Fruit fly (Drosophila melanogaster) whole organism, embryonic: ENCODE results near the gene CG34295.

Experiments used
- Antp ChIP-seq: fragments of 200-800 bp; sonication (Bioruptor generic); optimal IDR thresholded peaks from 3 replicates; lab custom pipeline; 2016; ENCODE audit warnings: missing biosample characterization, missing genetic modification characterization
- B-H1 ChIP-seq: fragments of 200-800 bp; sonication (Bioruptor generic); IDR thresholded peaks from 3 replicates; pipeline ENCODE4 v1.3.6; 2022; ENCODE audit warnings: missing biosample characterization, missing genetic modification characterization
- BEAF-32 ChIP-seq: fragments of 200-800 bp; sonication (Bioruptor generic); optimal IDR thresholded peaks from 3 replicates; lab custom pipeline; 2017; ENCODE audit warnings: missing biosample characterization, missing genetic modification characterization, mild to moderate bottlenecking, moderate library complexity, missing genetic modification reagents
- CG10147 ChIP-seq: fragments of 200-800 bp; sonication (Bioruptor generic); optimal IDR thresholded peaks from 2 replicates; lab custom pipeline; 2019; ENCODE audit warnings: missing biosample characterization, mild to moderate bottlenecking, missing genetic modification characterization, moderate library complexity
- CG11560 ChIP-seq: fragments of 200-800 bp; sonication (Bioruptor generic); IDR thresholded peaks from 3 replicates; pipeline ENCODE4 v1.3.6; 2022; ENCODE audit warnings: missing biosample characterization, missing genetic modification characterization
- CG15011 ChIP-seq: fragments of 200-800 bp; sonication (Bioruptor generic); optimal IDR thresholded peaks from 3 replicates; lab custom pipeline; 2018; ENCODE audit warnings: missing biosample characterization, mild to moderate bottlenecking, missing genetic modification characterization
- CG15073 ChIP-seq: fragments of 200-800 bp; sonication (Bioruptor generic); optimal IDR thresholded peaks from 2 replicates; lab custom pipeline; 2016; ENCODE audit warnings: missing biosample characterization, missing genetic modification characterization
- CG15269 ChIP-seq: fragments of 200-800 bp; sonication (Bioruptor generic); optimal IDR thresholded peaks from 2 replicates; lab custom pipeline; 2018; ENCODE audit warnings: missing biosample characterization, mild to moderate bottlenecking, missing genetic modification characterization, moderate library complexity
- CG16813 ChIP-seq: fragments of 200-800 bp; sonication (Bioruptor generic); IDR thresholded peaks from 3 replicates; pipeline ENCODE4 v1.3.6; 2022; ENCODE audit warnings: missing biosample characterization, missing genetic modification characterization; ENCODE audit not compliant: partially characterized antibody
- CG17568 ChIP-seq: fragments of 200-800 bp; sonication (Bioruptor generic); optimal IDR thresholded peaks from 2 replicates; lab custom pipeline; 2018; ENCODE audit warnings: missing biosample characterization, mild to moderate bottlenecking, missing genetic modification characterization, moderate library complexity
- CG18619 ChIP-seq: fragments of 200-800 bp; sonication (Bioruptor generic); optimal IDR thresholded peaks from 3 replicates; lab custom pipeline; 2017; ENCODE audit warnings: missing biosample characterization, mild to moderate bottlenecking, missing genetic modification characterization
- CG2120 ChIP-seq: fragments of 200-800 bp; sonication (Bioruptor generic); optimal IDR thresholded peaks from 3 replicates; lab custom pipeline; 2016; ENCODE audit warnings: missing biosample characterization, missing genetic modification characterization
- CG32767 ChIP-seq: fragments of 200-800 bp; sonication (Bioruptor generic); IDR thresholded peaks from 2 replicates; pipeline ENCODE4 v1.3.6; 2022; ENCODE audit warnings: missing biosample characterization, missing genetic modification characterization
- CG42726 ChIP-seq: fragments of 200-800 bp; sonication (Bioruptor generic); IDR thresholded peaks from 2 replicates; pipeline ENCODE4 v1.3.6; 2022; ENCODE audit warnings: missing biosample characterization, missing genetic modification characterization; ENCODE audit not compliant: partially characterized antibody
- CG5180 ChIP-seq: fragments of 200-800 bp; sonication (Bioruptor generic); optimal IDR thresholded peaks from 3 replicates; lab custom pipeline; 2017; ENCODE audit warnings: missing biosample characterization, missing genetic modification characterization, mild to moderate bottlenecking, moderate library complexity, missing genetic modification reagents
- CG6689 ChIP-seq: fragments of 200-800 bp; sonication (Bioruptor generic); IDR thresholded peaks from 2 replicates; pipeline ENCODE4 v1.3.6; 2022; ENCODE audit warnings: missing biosample characterization, missing genetic modification characterization
- CG7963 ChIP-seq: fragments of 200-800 bp; sonication (Bioruptor generic); IDR thresholded peaks from 3 replicates; pipeline ENCODE4 v1.3.6; 2022; ENCODE audit warnings: missing biosample characterization, missing genetic modification characterization; ENCODE audit not compliant: partially characterized antibody
- Dad ChIP-seq: fragments of 200-800 bp; sonication (Bioruptor generic); optimal IDR thresholded peaks from 3 replicates; lab custom pipeline; 2016; ENCODE audit warnings: missing biosample characterization, missing genetic modification characterization
- Deaf1 ChIP-seq: fragments of 200-800 bp; optimal IDR thresholded peaks from 3 replicates; lab custom pipeline; 2019; ENCODE audit warnings: missing biosample characterization, mild to moderate bottlenecking, missing genetic modification characterization, moderate library complexity
- HLH4C ChIP-seq: fragments of 200-800 bp; sonication (Bioruptor generic); IDR thresholded peaks from 3 replicates; pipeline ENCODE4 v1.3.6; 2022; ENCODE audit warnings: missing biosample characterization, missing genetic modification characterization; ENCODE audit not compliant: partially characterized antibody
- Hr3 ChIP-seq: fragments of 200-800 bp; sonication (Bioruptor generic); optimal IDR thresholded peaks from 3 replicates; lab custom pipeline; 2016; ENCODE audit warnings: missing biosample characterization, missing genetic modification characterization
- Meics ChIP-seq: fragments of 200-800 bp; sonication (Bioruptor generic); optimal IDR thresholded peaks from 2 replicates; lab custom pipeline; 2017; ENCODE audit warnings: missing biosample characterization, mild to moderate bottlenecking, missing genetic modification characterization
- Ptx1 ChIP-seq: fragments of 200-800 bp; sonication (Bioruptor generic); IDR thresholded peaks from 2 replicates; pipeline ENCODE4 v1.3.6; 2022; ENCODE audit warnings: missing biosample characterization, missing genetic modification characterization
- Scr ChIP-seq: fragments of 200-800 bp; sonication (Bioruptor generic); IDR thresholded peaks from 2 replicates; pipeline ENCODE4 v1.3.6; 2022; ENCODE audit warnings: missing biosample characterization, missing genetic modification characterization; ENCODE audit not compliant: partially characterized antibody
- Sin3A ChIP-seq: fragments of >200 bp; optimal IDR thresholded peaks from 2 replicates; lab custom pipeline; 2018
- Sox100B ChIP-seq: fragments of 200-800 bp; sonication (Bioruptor generic); optimal IDR thresholded peaks from 3 replicates; lab custom pipeline; 2018; ENCODE audit warnings: missing biosample characterization, mild to moderate bottlenecking, missing genetic modification characterization
- Sox102F ChIP-seq: fragments of 200-800 bp; sonication (Bioruptor generic); optimal IDR thresholded peaks from 2 replicates; lab custom pipeline; 2018; ENCODE audit warnings: missing biosample characterization, mild to moderate bottlenecking, missing genetic modification characterization, moderate library complexity
- Spps ChIP-seq: fragments of 200-800 bp; sonication (Bioruptor generic); optimal IDR thresholded peaks from 2 replicates; lab custom pipeline; 2018; ENCODE audit warnings: missing biosample characterization, mild to moderate bottlenecking, missing genetic modification characterization
- Sry-δ ChIP-seq: fragments of 200-800 bp; sonication (Bioruptor generic); optimal IDR thresholded peaks from 2 replicates; lab custom pipeline; 2016; ENCODE audit warnings: missing biosample characterization, missing genetic modification characterization
- Trl ChIP-seq, 3 experiments: fragments of >200 bp in 2 of 3; fragments of 200-800 bp in 1 of 3; sonication (Bioruptor generic) in 1 of 3; optimal IDR thresholded peaks; 2 replicates in 1 of 3; 3 replicates in 2 of 3; lab custom pipeline; 2016 to 2017; ENCODE audit warnings: missing biosample characterization in 1 of 3, missing genetic modification characterization in 1 of 3
- chif ChIP-seq, 2 experiments: fragments of 200-800 bp; sonication (Bioruptor generic); optimal IDR thresholded peaks; 3 replicates each; lab custom pipeline; 2016; ENCODE audit warnings: missing biosample characterization in 2 of 2, missing genetic modification characterization in 2 of 2
- ci ChIP-seq: fragments of 200-800 bp; sonication (Bioruptor generic); IDR thresholded peaks from 3 replicates; pipeline ENCODE4 v1.3.6; 2022; ENCODE audit warnings: missing biosample characterization, missing genetic modification characterization
- crc ChIP-seq: fragments of 200-800 bp; sonication (Bioruptor generic); optimal IDR thresholded peaks from 2 replicates; lab custom pipeline; 2016; ENCODE audit warnings: missing biosample characterization, missing genetic modification characterization
- croc ChIP-seq: fragments of 200-800 bp; sonication (Bioruptor generic); conservative IDR thresholded peaks from 3 replicates; pipeline ENCODE4 v1.3.6; 2022; ENCODE audit warnings: missing biosample characterization, missing genetic modification characterization
- esg ChIP-seq: fragments of 200-800 bp; sonication (Bioruptor generic); conservative IDR thresholded peaks from 2 replicates; pipeline ENCODE4 v1.3.6; 2022; ENCODE audit warnings: missing biosample characterization, missing genetic modification characterization
- eyg ChIP-seq: fragments of 200-800 bp; sonication (Bioruptor generic); optimal IDR thresholded peaks from 3 replicates; lab custom pipeline; 2016; ENCODE audit warnings: missing biosample characterization, missing genetic modification characterization
- gfzf ChIP-seq: fragments of 200-800 bp; sonication (Bioruptor generic); optimal IDR thresholded peaks from 2 replicates; lab custom pipeline; 2016; ENCODE audit warnings: missing biosample characterization, mild to moderate bottlenecking, missing genetic modification characterization, moderate library complexity
- hb ChIP-seq: fragments of 200-800 bp; sonication (Bioruptor generic); IDR thresholded peaks from 3 replicates; pipeline ENCODE4 v1.3.6; 2022; ENCODE audit warnings: missing biosample characterization, missing genetic modification characterization; ENCODE audit not compliant: partially characterized antibody
- mirr ChIP-seq: fragments of 200-800 bp; sonication (Bioruptor generic); optimal IDR thresholded peaks from 3 replicates; lab custom pipeline; 2018; ENCODE audit warnings: missing biosample characterization, mild to moderate bottlenecking, missing genetic modification characterization
- nerfin-1 ChIP-seq: fragments of 200-800 bp; sonication (Bioruptor generic); optimal IDR thresholded peaks from 3 replicates; lab custom pipeline; 2019; ENCODE audit warnings: missing biosample characterization, mild to moderate bottlenecking, missing genetic modification characterization, moderate library complexity
- oc ChIP-seq: fragments of 200-800 bp; sonication (Bioruptor generic); optimal IDR thresholded peaks from 2 replicates; lab custom pipeline; 2018; ENCODE audit warnings: missing biosample characterization, mild to moderate bottlenecking, missing genetic modification characterization, moderate library complexity
- pum ChIP-seq: fragments of 200-800 bp; sonication (Bioruptor generic); optimal IDR thresholded peaks from 2 replicates; lab custom pipeline; 2016; ENCODE audit warnings: missing biosample characterization, missing genetic modification characterization
- salm ChIP-seq: fragments of 200-800 bp; sonication (Bioruptor generic); optimal IDR thresholded peaks from 2 replicates; lab custom pipeline; 2018; ENCODE audit warnings: missing biosample characterization, mild to moderate bottlenecking, missing genetic modification characterization
- sna ChIP-seq: fragments of 200-800 bp; sonication (Bioruptor generic); IDR thresholded peaks from 2 replicates; pipeline ENCODE4 v1.3.6; 2022; ENCODE audit warnings: missing biosample characterization, missing genetic modification characterization; ENCODE audit not compliant: partially characterized antibody
- tgo ChIP-seq: fragments of 200-800 bp; sonication (Bioruptor generic); IDR thresholded peaks from 3 replicates; pipeline ENCODE4 v1.3.6; 2022; ENCODE audit warnings: missing biosample characterization, missing genetic modification characterization
- tna ChIP-seq: fragments of 200-800 bp; sonication (Bioruptor generic); IDR thresholded peaks from 2 replicates; pipeline ENCODE4 v1.3.6; 2022; ENCODE audit warnings: missing biosample characterization, missing genetic modification characterization; ENCODE audit not compliant: partially characterized antibody
- yki ChIP-seq: fragments of >200 bp; optimal IDR thresholded peaks from 3 replicates; lab custom pipeline; 2018
- zen2 ChIP-seq: fragments of 200-800 bp; sonication (Bioruptor generic); IDR thresholded peaks from 3 replicates; pipeline ENCODE4 v1.3.6; 2022; ENCODE audit warnings: missing biosample characterization, missing genetic modification characterization; ENCODE audit not compliant: partially characterized antibody

The CG34295 gene

DNA sequence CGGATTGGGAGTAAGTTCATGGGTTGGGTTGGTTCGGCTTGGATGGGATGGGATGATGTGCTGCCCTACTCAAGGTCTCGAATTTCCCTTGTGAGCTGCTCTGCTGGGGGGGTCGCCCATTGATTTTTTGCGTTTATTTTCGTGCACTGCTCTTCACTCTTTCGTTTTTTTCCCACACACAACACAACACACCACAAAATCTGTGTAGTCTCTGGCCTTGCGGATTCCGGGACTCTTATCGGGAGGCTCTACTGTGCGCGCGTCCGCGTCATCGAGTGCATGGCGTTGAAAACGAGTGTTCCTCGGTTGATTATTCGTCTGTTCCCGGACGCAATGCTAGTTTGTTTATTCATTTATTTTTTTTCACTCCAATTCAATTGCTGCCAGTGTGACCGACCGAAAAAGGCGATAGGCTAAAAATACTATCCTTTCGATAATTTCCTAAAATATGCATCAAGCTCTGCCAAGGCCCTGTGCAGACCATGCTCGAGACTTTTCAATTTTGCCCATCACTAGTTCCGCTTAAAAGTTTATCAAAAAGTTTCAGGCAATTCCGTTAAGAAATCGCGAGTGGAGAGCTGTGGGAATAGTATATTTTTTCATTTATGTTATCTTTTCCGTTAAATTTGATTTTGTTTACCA is 42.3 kb downstream of the CG34295 start, which contains the start of gene WASp (continued):
- no peak for TF ChIP-seq CG2120 (GFP tag; lab: Kevin White, UChicago)
- peak; percentile 60; the same call in 1 of the 2 replicates for TF ChIP-seq Ptx1 (GFP tag; lab: Robert Waterston, UW)
- TF ChIP-seq CG6689, result peak; percentile 36; the same call in 1 of the 2 replicates
- TF ChIP-seq CG18619 (GFP tag; lab: Kevin White, UChicago), result peak; percentile 72
- peak; percentile 78 for TF ChIP-seq Meics (GFP tag; lab: Kevin White, UChicago)
- TF ChIP-seq hb (GFP tag; lab: Robert Waterston, UW), result no peak
- peak; percentile 37 for TF ChIP-seq Hr3 (GFP tag; lab: Kevin White, UChicago)
- peak; percentile 44; the same call in 1 of the 3 replicates for TF ChIP-seq B-H1 (GFP tag; lab: Robert Waterston, UW)
- TF ChIP-seq tgo, result peak; percentile 62
- no peak for TF ChIP-seq CG7963 (GFP tag; lab: Robert Waterston, UW)
- TF ChIP-seq HLH4C, result no peak
- peak; percentile 17 for TF ChIP-seq crc (GFP tag; lab: Kevin White, UChicago)
- TF ChIP-seq chif (GFP tag; optimal IDR thresholded peaks at IDR 0.05; lab: Kevin White, UChicago), result peak; percentile 54 to 75
- TF ChIP-seq CG5180 (GFP tag; lab: Kevin White, UChicago), result no peak
- TF ChIP-seq yki (lab: Kevin White, UChicago), result no peak
- TF ChIP-seq Trl (optimal IDR thresholded peaks at IDR 0.05; lab: Kevin White, UChicago), result no peak
- TF ChIP-seq Trl (GFP tag; optimal IDR thresholded peaks at IDR 0.05; lab: Kevin White, UChicago), result peak; percentile 87
- TF ChIP-seq Sin3A, result peak; percentile 53
- peak; percentile 55 for TF ChIP-seq pum
- no peak for TF ChIP-seq CG17568 (GFP tag; lab: Kevin White, UChicago)
- TF ChIP-seq tna (GFP tag; lab: Robert Waterston, UW), result no peak
- no peak for TF ChIP-seq CG15269 (tag; lab: Kevin White, UChicago)
- peak; percentile 47 for TF ChIP-seq eyg (GFP tag; lab: Kevin White, UChicago)
- no peak for TF ChIP-seq Sox100B (GFP tag; lab: Kevin White, UChicago)
- no peak for TF ChIP-seq Deaf1 (tag; lab: Kevin White, UChicago)
- TF ChIP-seq sna (GFP tag; lab: Robert Waterston, UW), result no peak
- TF ChIP-seq oc (tag; lab: Kevin White, UChicago), result peak; percentile 26
- peak; percentile 32 for TF ChIP-seq CG15011 (GFP tag; lab: Kevin White, UChicago)
- peak; percentile 94 for TF ChIP-seq Sry-δ (GFP tag; lab: Kevin White, UChicago)
- peak; percentile 51; the same call in 2 of the 3 replicates for TF ChIP-seq CG16813
- peak; percentile 64 for TF ChIP-seq Scr (GFP tag; lab: Robert Waterston, UW)
- TF ChIP-seq CG15073, result no peak
- TF ChIP-seq CG10147 (GFP tag; lab: Kevin White, UChicago), result no peak
- no peak; the same call in 2 of the 3 replicates for TF ChIP-seq CG11560 (tag; lab: Robert Waterston, UW)
- TF ChIP-seq CG32767 (GFP tag; lab: Robert Waterston, UW), result 0 out of 2 replicates have a peak, but pooled peaks have one; percentile 27
- TF ChIP-seq CG42726 (GFP tag; lab: Robert Waterston, UW), result peak; percentile 69
- TF ChIP-seq ci, result peak; percentile 94
- no peak; the same call in 2 of the 3 replicates for TF ChIP-seq zen2 (GFP tag; lab: Robert Waterston, UW)
- TF ChIP-seq Antp (GFP tag; lab: Kevin White, UChicago), result peak; percentile 66
- peak; percentile 12 for TF ChIP-seq Spps (tag; lab: Kevin White, UChicago)
- peak; percentile 40 for TF ChIP-seq nerfin-1 (tag; lab: Kevin White, UChicago)
- TF ChIP-seq mirr, result peak; percentile 22
- TF ChIP-seq salm (tag; lab: Kevin White, UChicago), result peak; percentile 32
- TF ChIP-seq gfzf, result peak; percentile 95
- no peak for TF ChIP-seq esg (GFP tag; lab: Robert Waterston, UW)
- peak; percentile 73 for TF ChIP-seq BEAF-32 (GFP tag; lab: Kevin White, UChicago)
- TF ChIP-seq Dad (GFP tag; lab: Kevin White, UChicago), result peak; percentile 68
- TF ChIP-seq croc (GFP tag; lab: Robert Waterston, UW), result no peak
- peak; percentile 51 for TF ChIP-seq Sox102F (GFP tag; lab: Kevin White, UChicago)
